Worm (Caenorhabditis elegans): ENCODE measurements around the gene F13E9.19.

Gene F13E9.19

DNA sequence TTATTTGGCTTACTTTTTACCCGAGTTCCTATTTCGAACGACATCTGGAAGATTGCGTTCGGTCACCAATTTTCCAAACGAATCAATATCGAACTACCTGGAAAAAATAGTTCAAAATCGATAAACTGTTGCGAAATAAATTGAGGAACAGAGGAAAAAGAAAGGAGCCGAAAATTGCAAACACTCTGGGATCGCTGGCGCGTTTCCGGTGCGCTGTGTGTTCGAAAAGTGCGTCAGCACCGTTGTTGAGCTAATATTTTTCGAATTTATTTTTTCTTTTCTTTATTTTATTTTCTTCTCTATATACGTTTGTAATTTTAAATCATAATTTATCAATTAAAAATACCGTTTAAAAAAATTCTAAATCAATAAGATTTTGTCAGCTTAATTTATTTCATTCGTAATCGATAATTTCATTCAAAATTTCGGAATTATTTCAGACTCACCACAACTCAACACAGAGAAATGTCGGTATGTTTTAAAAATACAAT, 33.9 kb downstream of the F13E9.19 start, which contains the start of the genes dnc-1 and lsm-7 (continued):
- TF ChIP-seq ceh-100 (GFP tag; IDR thresholded peaks at IDR 0.05), result no peak

DNA sequence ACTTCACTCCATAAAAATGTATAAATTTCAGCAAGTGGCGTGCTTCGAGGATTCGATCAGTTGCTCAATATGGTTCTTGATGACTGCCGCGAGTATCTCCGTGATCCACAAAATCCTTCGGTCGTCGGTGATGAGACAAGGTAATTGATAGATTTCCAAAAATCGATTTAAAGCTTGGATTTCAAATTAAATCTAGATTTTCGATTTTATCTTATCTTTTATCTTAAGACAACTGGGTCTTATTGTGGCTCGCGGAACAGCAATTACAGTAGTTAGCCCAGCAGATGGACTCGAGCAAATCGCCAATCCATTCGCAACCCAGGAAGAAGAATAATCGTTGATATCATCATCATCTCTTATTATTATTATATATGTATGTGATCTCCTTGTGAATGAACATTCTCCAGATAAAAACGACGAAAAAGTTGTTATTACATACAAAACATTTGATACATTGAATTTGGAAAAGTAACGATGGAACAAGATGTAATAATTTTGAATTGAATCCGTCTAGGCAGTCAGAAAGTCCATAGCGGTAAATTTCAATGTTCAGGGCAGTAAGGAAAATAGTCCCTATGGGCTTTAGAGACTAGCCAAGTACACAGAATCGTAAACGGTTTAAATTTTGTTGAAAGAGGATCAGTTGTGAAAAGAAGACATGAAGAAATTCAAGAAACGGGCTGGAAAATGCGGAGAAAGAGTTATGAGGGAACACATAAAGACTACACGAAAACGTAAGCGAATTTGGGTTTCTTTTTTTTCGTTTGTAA, 34.8 kb downstream of the F13E9.19 start:
- TF ChIP-seq ztf-3 (GFP tag; optimal IDR thresholded peaks at IDR 0.05) (no peak), akir-1 (GFP tag; optimal IDR thresholded peaks at IDR 0.05) (no peak), rec-8 (tag; optimal IDR thresholded peaks at IDR 0.05) (no peak), snpc-4 (GFP tag; optimal IDR thresholded peaks at IDR 0.05) (no peak), snpc-4 (tag; optimal IDR thresholded peaks at IDR 0.05) (peak in 2 of 4 experiments; percentile 10 to 11), egrh-3 (GFP tag; IDR thresholded peaks at IDR 0.05) (no peak), attf-5 (GFP tag; optimal IDR thresholded peaks at IDR 0.05) (peak; percentile 32), zim-3 (tag; optimal IDR thresholded peaks at IDR 0.05) (peak; percentile 81), F57C9.4 (tag; optimal IDR thresholded peaks at IDR 0.05) (peak; percentile 5), C17E4.6 (GFP tag; IDR thresholded peaks at IDR 0.05) (0 out of 2 replicates have a peak, but pooled peaks have one; percentile 17), ZK185.1 (tag; optimal IDR thresholded peaks at IDR 0.05; ENCODE audit: poor library complexity, severe bottlenecking) (peak; percentile 12), egl-18 (GFP tag; IDR thresholded peaks at IDR 0.05) (no peak), chd-7 (tag; optimal IDR thresholded peaks at IDR 0.05) (peak; percentile 83), hmg-20 (GFP tag; IDR thresholded peaks at IDR 0.05) (peak; percentile 52; the same call in 1 of the 2 replicates), K11D2.4 (GFP tag; IDR thresholded peaks at IDR 0.05) (peak; percentile 63; the same call in 1 of the 2 replicates), nfyb-1 (GFP tag; IDR thresholded peaks at IDR 0.05) (peak; percentile 81), let-607 (tag; optimal IDR thresholded peaks at IDR 0.05) (peak in 1 of 2 experiments; percentile 56), F55B11.4 (tag; optimal IDR thresholded peaks at IDR 0.05; ENCODE audit: borderline replicate concordance, insufficient read depth) (no peak), cebp-2 (GFP tag; IDR thresholded peaks at IDR 0.05) (no peak), efl-1 (GFP tag; optimal IDR thresholded peaks at IDR 0.05) (no peak), hmg-1.2 (GFP tag; IDR thresholded peaks at IDR 0.05) (peak; percentile 22; the same call in 1 of the 2 replicates), lsy-27 (tag; optimal IDR thresholded peaks at IDR 0.05; ENCODE audit: borderline replicate concordance, insufficient read depth) (no peak), B0336.3 (GFP tag; IDR thresholded peaks at IDR 0.05) (peak; percentile 84), repo-1 (tag; optimal IDR thresholded peaks at IDR 0.05) (peak; percentile 94), tbp1 (GFP tag; optimal IDR thresholded peaks at IDR 0.05) (no peak), let-526 (GFP tag; IDR thresholded peaks at IDR 0.05) (peak; percentile 43; the same call in 1 of the 2 replicates), mcd-1 (GFP tag; IDR thresholded peaks at IDR 0.05) (peak; percentile 67), tlf-1 (GFP tag; optimal IDR thresholded peaks at IDR 0.05) (peak; percentile 83), snpc-1.3 (tag; optimal IDR thresholded peaks at IDR 0.05; ENCODE audit: insufficient read depth) (no peak), Y56A3A.18 (GFP tag; IDR thresholded peaks at IDR 0.05) (peak; percentile 90), hlh-26 (GFP tag; conservative IDR thresholded peaks at IDR 0.05) (no peak), Y53F4B.3 (GFP tag; IDR thresholded peaks at IDR 0.05) (no peak), rcor-1 (GFP tag; IDR thresholded peaks at IDR 0.05) (0 out of 2 replicates have a peak, but pooled peaks have one; percentile 25), bed-1 (GFP tag; IDR thresholded peaks at IDR 0.05) (0 out of 2 replicates have a peak, but pooled peaks have one; percentile 19), B0261.1 (tag; optimal IDR thresholded peaks at IDR 0.05) (peak; percentile 3), hrde-1 (tag; optimal IDR thresholded peaks at IDR 0.05; ENCODE audit: borderline replicate concordance) (peak; percentile 49), atf-7 (tag; optimal IDR thresholded peaks at IDR 0.05) (peak; percentile 70), F49E8.2 (tag; optimal IDR thresholded peaks at IDR 0.05; ENCODE audit: insufficient read depth) (no peak), B0035.1 (tag; optimal IDR thresholded peaks at IDR 0.05) (peak; percentile 33), Y79H2A.3 (GFP tag; conservative IDR thresholded peaks at IDR 0.05) (peak; percentile 65), ceh-79 (tag; optimal IDR thresholded peaks at IDR 0.05) (peak; percentile 71), madf-10 (tag; optimal IDR thresholded peaks at IDR 0.05) (peak; percentile 6)

Measured in whole organism, young adult.